Worm (Caenorhabditis elegans) whole organism, L2 larva: Measurements from ENCODE around the gene clec-6.

Experiments
- ZK546.5 ChIP-seq: sonication (generic microtip); optimal IDR thresholded peaks from 2 replicates; lab custom pipeline; 2017; ENCODE audit warnings: missing biosample characterization, missing genetic modification characterization
- lsy-2 ChIP-seq, 2 experiments: fragments of 150-350 bp in 1 of 2; sonication (generic microtip) in 1 of 2; optimal IDR thresholded peaks; 2 replicates each; lab custom pipeline; 2014 to 2017; ENCODE audit warnings: missing biosample characterization in 2 of 2, missing genetic modification characterization in 2 of 2
- nhr-129 ChIP-seq: fragments of 150-350 bp; optimal IDR thresholded peaks from 2 replicates; lab custom pipeline; 2014; ENCODE audit warnings: missing biosample characterization, missing genetic modification characterization
- sma-3 ChIP-seq: sonication (generic microtip); optimal IDR thresholded peaks from 2 replicates; lab custom pipeline; 2016; ENCODE audit warnings: missing genetic modification reagents, missing genetic modification characterization, missing compliant biosample characterization
- sma-9 ChIP-seq, 2 experiments: fragments of 150-350 bp in 1 of 2; sonication (generic microtip) in 1 of 2; optimal IDR thresholded peaks; 2 replicates each; lab custom pipeline; 2014 to 2016; ENCODE audit warnings: missing genetic modification characterization in 2 of 2, mild to moderate bottlenecking in 1 of 2, missing biosample characterization in 1 of 2, missing compliant biosample characterization in 1 of 2, missing genetic modification reagents in 1 of 2, moderate library complexity in 1 of 2
- snpc-4 ChIP-seq: fragments of 150-350 bp; optimal IDR thresholded peaks from 2 replicates; lab custom pipeline; 2014; ENCODE audit warnings: missing biosample characterization, missing genetic modification characterization
- ztf-11 ChIP-seq: sonication (generic microtip); optimal IDR thresholded peaks from 2 replicates; lab custom pipeline; 2017; ENCODE audit warnings: missing biosample characterization, missing genetic modification characterization

DNA sequence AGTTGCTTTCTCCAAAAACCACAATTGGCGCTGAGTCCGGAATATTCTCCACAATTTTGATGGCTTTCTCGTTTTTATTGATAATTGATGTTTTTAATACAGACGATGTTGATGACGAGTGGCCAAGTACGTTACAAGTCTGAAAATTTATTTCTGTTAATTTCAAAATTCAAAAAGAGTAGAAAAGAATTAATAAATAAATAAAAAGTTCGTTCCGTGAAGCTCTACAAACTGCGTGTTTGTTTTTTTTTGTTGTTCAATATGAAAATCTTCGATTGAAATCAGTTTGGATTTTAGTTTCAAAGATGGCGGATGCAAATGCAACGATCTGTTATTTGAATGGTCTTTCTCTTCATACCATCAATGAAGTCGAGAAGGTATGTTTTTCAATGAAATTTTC is 23.7 kb upstream of the clec-6 start, which contains the start of gene F26F4.2:
- TF ChIP-seq ZK546.5 (tag; lab: Kevin White, UChicago) (no peak), snpc-4 (no peak), ztf-11 (tag; lab: Kevin White, UChicago) (no peak), nhr-129 (tag; lab: Kevin White, UChicago) (no peak), sma-3 (no peak), lsy-2 (tag; optimal IDR thresholded peaks at IDR 0.05; lab: Kevin White, UChicago) (no peak), sma-9 (GFP tag; optimal IDR thresholded peaks at IDR 0.05; lab: Kevin White, UChicago) (no peak), sma-9 (tag; optimal IDR thresholded peaks at IDR 0.05; lab: Kevin White, UChicago) (no peak)
